Worm (Caenorhabditis elegans): Measurements from ENCODE around the gene spe-39.

The spe-39 gene

DNA sequence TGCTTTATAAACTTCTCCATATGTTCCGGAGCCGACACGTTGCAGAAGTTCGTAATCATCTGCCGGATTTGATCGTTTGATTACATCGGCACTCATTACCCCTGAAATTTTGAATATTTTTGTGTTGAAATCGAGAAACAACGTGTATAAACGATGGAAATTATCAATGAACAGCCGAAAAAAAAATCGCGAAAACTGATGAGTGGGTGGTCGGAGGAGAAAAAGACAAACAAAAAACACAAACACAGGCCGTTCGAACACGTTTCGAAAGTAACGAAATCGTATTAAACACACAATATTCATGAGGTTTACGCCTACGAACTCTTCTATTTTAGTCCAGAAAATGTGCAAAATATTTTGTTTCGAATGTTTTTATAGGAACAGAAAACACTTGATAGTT lies 7.3 kb downstream of the spe-39 start, which contains the start of gene gck-2:
Gene gck-2, minus strand, starts transcription at position 101 of the 400 bp plus-strand sequence.
- no peak for TF ChIP-seq daf-12 (tag; optimal IDR thresholded peaks at IDR 0.05)

DNA sequence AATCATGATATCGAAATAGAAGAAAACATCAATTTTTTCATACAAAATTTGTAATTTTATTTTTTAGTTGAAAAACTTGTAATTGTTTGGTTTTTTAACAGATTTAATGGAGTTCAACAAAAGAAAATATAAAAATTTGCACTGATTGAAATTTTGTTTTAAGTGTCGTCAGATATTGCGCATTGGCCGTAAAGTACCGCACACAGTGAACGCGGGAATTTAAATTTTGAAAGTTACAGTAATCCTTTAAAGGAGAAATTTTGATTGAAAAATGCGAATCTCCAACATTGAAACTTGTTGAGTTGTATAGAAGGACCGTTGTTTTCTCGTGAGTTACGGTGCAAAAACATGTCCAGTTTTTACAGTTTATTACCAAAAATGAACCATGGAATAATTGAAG lies 7.7 kb downstream of the spe-39 start:
- TF ChIP-seq lsy-2 (tag; optimal IDR thresholded peaks at IDR 0.05) (peak in 1 of 2 experiments; percentile 8), nhr-25 (tag; optimal IDR thresholded peaks at IDR 0.05; ENCODE audit: borderline replicate concordance, insufficient read depth) (no peak)

DNA sequence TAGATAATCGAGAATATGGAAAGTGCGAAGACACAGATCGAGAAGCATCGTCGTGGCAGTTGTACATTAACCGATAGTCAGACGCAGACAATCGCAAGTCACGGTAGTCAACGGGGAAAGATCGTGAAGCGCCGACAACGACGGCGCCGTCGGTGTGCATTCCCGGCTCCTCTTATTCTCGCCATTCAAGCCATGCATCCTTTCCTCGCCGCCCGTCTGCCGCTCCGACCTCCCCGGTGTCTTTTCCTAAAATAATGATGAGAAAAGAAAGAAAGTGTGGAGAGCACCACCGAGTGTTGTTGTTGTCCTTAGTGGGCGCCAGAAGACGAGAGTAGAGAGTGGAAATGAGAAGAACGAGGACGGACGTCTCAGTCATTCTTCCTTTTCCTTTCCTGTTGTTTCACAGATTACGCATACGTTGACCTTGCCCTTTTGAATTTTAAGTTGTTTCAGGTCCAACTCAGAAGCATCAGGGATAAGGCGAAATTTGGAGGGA lies 8.5 kb downstream of the spe-39 start, which contains the start of gene ZC404.1:
Gene ZC404.1, plus strand, starts transcription at position 446 of the 496 bp plus-strand sequence.
- TF ChIP-seq duxl-1 (tag; optimal IDR thresholded peaks at IDR 0.05; ENCODE audit: poor library complexity) (no peak), nhr-10 (tag; optimal IDR thresholded peaks at IDR 0.05) (no peak), lin-15B (tag; optimal IDR thresholded peaks at IDR 0.05) (no peak), Y105C5A.15 (GFP tag; IDR thresholded peaks at IDR 0.05) (no peak), T20F7.1 (GFP tag; optimal IDR thresholded peaks at IDR 0.05) (no peak), set-16 (GFP tag; IDR thresholded peaks at IDR 0.05) (peak; percentile 62), rbr-2 (tag; optimal IDR thresholded peaks at IDR 0.05) (peak; percentile 21), hmg-1.1 (GFP tag; IDR thresholded peaks at IDR 0.05) (0 out of 2 replicates have a peak, but pooled peaks have one; percentile 11), F37D6.2 (tag; optimal IDR thresholded peaks at IDR 0.05) (no peak), mes-2 (tag; optimal IDR thresholded peaks at IDR 0.05; ENCODE audit: poor library complexity, severe bottlenecking) (peak; percentile 28)

DNA sequence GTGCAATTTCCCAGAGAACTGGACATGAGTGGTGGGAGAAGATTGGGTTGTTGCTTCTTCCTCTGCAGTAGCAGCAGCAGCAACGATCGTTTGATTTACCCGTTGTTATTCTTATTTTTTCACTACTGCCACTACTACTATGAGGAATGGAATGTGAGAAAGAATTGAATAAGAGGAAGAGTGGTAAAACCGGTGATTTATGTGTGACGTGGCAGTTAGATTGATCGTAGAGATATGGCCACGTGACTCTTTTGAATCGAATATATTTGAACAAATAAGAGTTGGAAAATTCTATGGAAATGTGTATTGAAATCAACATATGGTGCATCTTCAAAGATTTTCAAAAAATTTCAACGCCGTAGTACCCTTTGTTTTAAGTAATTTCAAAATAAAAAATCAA lies 11.0 kb downstream of the spe-39 start:
- no peak for TF ChIP-seq hmg-1.1 (GFP tag; IDR thresholded peaks at IDR 0.05)

DNA sequence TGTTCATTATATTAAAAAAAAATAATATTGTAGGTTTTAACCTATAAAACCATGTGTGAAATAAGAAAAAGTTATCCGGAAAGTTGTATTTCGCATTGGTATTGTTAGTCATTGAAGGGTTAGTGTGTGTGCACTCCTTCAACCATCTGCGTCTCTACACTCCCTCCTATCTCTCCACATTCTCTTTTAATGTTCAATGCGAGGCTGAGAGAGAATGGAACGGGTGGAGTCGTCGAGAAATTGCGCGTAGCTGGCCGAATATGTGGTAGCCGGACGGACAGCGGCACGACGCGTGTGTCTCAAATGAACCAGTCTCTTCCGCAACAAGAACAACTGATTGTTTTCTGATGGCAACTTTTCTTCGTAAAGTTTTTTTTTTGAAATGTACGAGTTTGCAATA lies 11.6 kb downstream of the spe-39 start:
- TF ChIP-seq hmg-1.1 (GFP tag; IDR thresholded peaks at IDR 0.05) (peak; percentile 66), hlh-30 (tag; optimal IDR thresholded peaks at IDR 0.05; ENCODE audit: insufficient read depth) (peak; percentile 0), mdl-1 (tag; optimal IDR thresholded peaks at IDR 0.05) (peak in 1 of 2 experiments; percentile 50), nhr-11 (tag; optimal IDR thresholded peaks at IDR 0.05) (peak; percentile 18), mxl-3 (GFP tag; optimal IDR thresholded peaks at IDR 0.05) (peak; percentile 70), snpc-4 (tag; optimal IDR thresholded peaks at IDR 0.05) (no peak), T20F7.1 (GFP tag; optimal IDR thresholded peaks at IDR 0.05) (no peak), mep-1 (tag; optimal IDR thresholded peaks at IDR 0.05) (peak; percentile 56), dve-1 (tag; optimal IDR thresholded peaks at IDR 0.05; ENCODE audit: insufficient read depth) (peak; percentile 24), dpl-1 (GFP tag; optimal IDR thresholded peaks at IDR 0.05) (peak; percentile 36), rbr-2 (tag; optimal IDR thresholded peaks at IDR 0.05) (peak; percentile 25), nhr-28 (tag; optimal IDR thresholded peaks at IDR 0.05) (peak; percentile 38), madf-5 (GFP tag; IDR thresholded peaks at IDR 0.05) (no peak)

DNA sequence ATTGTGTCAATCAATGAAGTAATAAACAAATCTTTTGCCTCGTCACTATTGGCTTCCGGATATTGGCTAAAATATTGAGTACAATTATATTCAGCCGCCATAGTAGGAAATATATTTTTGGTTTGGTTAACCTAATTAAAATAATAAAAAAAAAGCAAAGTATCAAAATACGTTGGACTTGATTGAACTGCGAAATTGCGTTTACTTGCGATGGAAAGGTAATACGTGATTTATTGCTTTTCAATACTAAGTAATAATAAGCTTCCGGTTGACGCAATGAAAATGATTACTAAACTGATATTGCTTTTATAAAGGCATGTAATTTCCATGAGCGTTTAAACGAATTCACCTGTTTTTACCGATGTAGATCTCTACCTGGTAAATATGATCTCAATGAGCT lies 14.3 kb downstream of the spe-39 start, which contains the start of gene dmsr-9:
Gene dmsr-9, minus strand, starts transcription at position 101 of the 400 bp plus-strand sequence.
- no peak for TF ChIP-seq mdt-29 (GFP tag; IDR thresholded peaks at IDR 0.05)
- no peak for TF ChIP-seq Y75B8A.6 (GFP tag; IDR thresholded peaks at IDR 0.05)
- no peak for TF ChIP-seq lin-29 (GFP tag; IDR thresholded peaks at IDR 0.05)
- TF ChIP-seq lin-13 (GFP tag; optimal IDR thresholded peaks at IDR 0.05) = no peak
- no peak for TF ChIP-seq hlh-11 (tag; optimal IDR thresholded peaks at IDR 0.05)
- no peak for TF ChIP-seq ces-1 (GFP tag; optimal IDR thresholded peaks at IDR 0.05)
- TF ChIP-seq ceh-20 (GFP tag; IDR thresholded peaks at IDR 0.05) = no peak
- no peak for TF ChIP-seq D1046.2 (GFP tag; IDR thresholded peaks at IDR 0.05)
- no peak for TF ChIP-seq saeg-2 (GFP tag; IDR thresholded peaks at IDR 0.05)
- TF ChIP-seq daf-8 (GFP tag; IDR thresholded peaks at IDR 0.05) = no peak
- TF ChIP-seq zip-11 (GFP tag; IDR thresholded peaks at IDR 0.05) = no peak
- no peak for TF ChIP-seq nhr-77 (tag; optimal IDR thresholded peaks at IDR 0.05)
- TF ChIP-seq pqm-1 (tag; optimal IDR thresholded peaks at IDR 0.05) = no peak
- TF ChIP-seq hlh-30 (tag; optimal IDR thresholded peaks at IDR 0.05; ENCODE audit: insufficient read depth) = no peak
- TF ChIP-seq hmg-1.1 (GFP tag; IDR thresholded peaks at IDR 0.05) = no peak
- TF ChIP-seq mxl-2 (GFP tag; conservative IDR thresholded peaks at IDR 0.05) = no peak
- TF ChIP-seq nhr-237 (tag; optimal IDR thresholded peaks at IDR 0.05) = no peak
- no peak for TF ChIP-seq ZK546.5 (tag; optimal IDR thresholded peaks at IDR 0.05)
- TF ChIP-seq nhr-42 (GFP tag; IDR thresholded peaks at IDR 0.05) = no peak

Measured in whole organism, L4 larva.